Worm (Caenorhabditis elegans) whole organism, L1 larva: ENCODE data around the gene hpo-10.

Experiments used
- C16A3.4 ChIP-seq: fragments of 150-350 bp; optimal IDR thresholded peaks from 2 replicates; lab custom pipeline; 2014; ENCODE audit warnings: missing biosample characterization, missing genetic modification characterization
- aha-1 ChIP-seq: fragments of 150-350 bp; optimal IDR thresholded peaks from 2 replicates; lab custom pipeline; 2014; ENCODE audit warnings: missing biosample characterization, missing genetic modification characterization
- ama-1 ChIP-seq: fragments of 150-350 bp; optimal IDR thresholded peaks from 2 replicates; lab custom pipeline; 2014
- blmp-1 ChIP-seq: fragments of 150-350 bp; optimal IDR thresholded peaks from 2 replicates; lab custom pipeline; 2014; ENCODE audit warnings: missing biosample characterization, missing genetic modification characterization
- ceh-8 ChIP-seq: fragments of 200-800 bp; sonication (Bioruptor generic); optimal IDR thresholded peaks from 2 replicates; lab custom pipeline; 2018; ENCODE audit warnings: mild to moderate bottlenecking, missing genetic modification characterization, moderate library complexity, missing compliant biosample characterization
- ceh-82 ChIP-seq, 3 experiments: fragments of 150-350 bp in 1 of 3; sonication (generic microtip) in 2 of 3; optimal IDR thresholded peaks; 2 replicates each; lab custom pipeline; 2014 to 2017; ENCODE audit warnings: missing biosample characterization in 3 of 3, missing genetic modification characterization in 3 of 3
- ceh-88 ChIP-seq: fragments of 200-800 bp; sonication (Bioruptor generic); IDR thresholded peaks from 2 replicates; pipeline ENCODE4 v1.3.6; 2022; ENCODE audit warnings: missing genetic modification characterization, missing compliant biosample characterization
- ces-1 ChIP-seq: fragments of 150-350 bp; optimal IDR thresholded peaks from 2 replicates; lab custom pipeline; 2014; ENCODE audit warnings: missing biosample characterization, missing genetic modification reagents, missing genetic modification characterization
- dpl-1 ChIP-seq, 3 experiments: fragments of 150-350 bp in 2 of 3; sonication (generic microtip) in 1 of 3; optimal IDR thresholded peaks; 2 replicates each; lab custom pipeline; 2014 to 2017; ENCODE audit warnings: missing biosample characterization in 3 of 3, missing genetic modification characterization in 3 of 3, missing genetic modification reagents in 3 of 3
- dsc-1 ChIP-seq: sonication (generic microtip); optimal IDR thresholded peaks from 2 replicates; lab custom pipeline; 2016; ENCODE audit warnings: mild to moderate bottlenecking, missing genetic modification characterization, missing compliant biosample characterization
- efl-1 ChIP-seq, 4 experiments: fragments of 150-350 bp; optimal IDR thresholded peaks in 3 of 4; peaks in 1 of 4; 1 replicate in 1 of 4; 2 replicates in 3 of 4; lab custom pipeline; 2014; ENCODE audit warnings: missing biosample characterization in 2 of 4, missing genetic modification characterization in 2 of 4, missing genetic modification reagents in 2 of 4
- egl-13 ChIP-seq: sonication (generic microtip); optimal IDR thresholded peaks from 2 replicates; lab custom pipeline; 2016; ENCODE audit warnings: missing genotype, missing genetic modification reagents, missing genetic modification characterization, missing compliant biosample characterization
- egl-27 ChIP-seq, 2 experiments: fragments of 150-350 bp in 1 of 2; sonication (generic microtip); optimal IDR thresholded peaks; 3 replicates each; lab custom pipeline; 2017 to 2018; ENCODE audit warnings: missing biosample characterization in 2 of 2, missing genetic modification characterization in 2 of 2, missing genetic modification reagents in 2 of 2
- elt-2 ChIP-seq: sonication (generic microtip); optimal IDR thresholded peaks from 2 replicates; lab custom pipeline; 2016; ENCODE audit warnings: missing genetic modification characterization, mild to moderate bottlenecking, inconsistent platforms, missing compliant biosample characterization, missing genetic modification reagents
- elt-3 ChIP-seq, 6 experiments: fragments of 150-350 bp in 1 of 6; sonication (generic microtip); optimal IDR thresholded peaks; 2 replicates each; lab custom pipeline; 2017 to 2018; ENCODE audit warnings: missing biosample characterization in 6 of 6, missing genetic modification characterization in 6 of 6, inconsistent platforms in 1 of 6
- fkh-10 ChIP-seq: sonication (generic microtip); optimal IDR thresholded peaks from 2 replicates; lab custom pipeline; 2017; ENCODE audit warnings: missing biosample characterization, missing genetic modification reagents, missing genetic modification characterization
- fos-1 ChIP-seq: fragments of 150-350 bp; optimal IDR thresholded peaks from 2 replicates; lab custom pipeline; 2014; ENCODE audit warnings: missing biosample characterization, missing genetic modification characterization
- grh-1 ChIP-seq: fragments of 200-800 bp; sonication (Bioruptor generic); IDR thresholded peaks from 2 replicates; pipeline ENCODE4 v1.3.6; 2022; ENCODE audit warnings: missing genetic modification reagents, missing genetic modification characterization, missing compliant biosample characterization
- lin-13 ChIP-seq: fragments of 150-350 bp; optimal IDR thresholded peaks from 2 replicates; lab custom pipeline; 2014; ENCODE audit warnings: missing biosample characterization, missing genetic modification reagents, missing genetic modification characterization
- lin-14 ChIP-seq: fragments of 200-800 bp; sonication (Bioruptor generic); optimal IDR thresholded peaks from 2 replicates; lab custom pipeline; 2018; ENCODE audit warnings: mild to moderate bottlenecking, missing genetic modification characterization, moderate library complexity, missing compliant biosample characterization
- lir-3 ChIP-seq: sonication (generic microtip); optimal IDR thresholded peaks from 2 replicates; lab custom pipeline; 2016; ENCODE audit warnings: mild to moderate bottlenecking, missing genetic modification characterization, moderate library complexity, missing compliant biosample characterization; ENCODE audit not compliant: poor library complexity
- mdl-1 ChIP-seq, 2 experiments: fragments of 150-350 bp; optimal IDR thresholded peaks; 2 replicates each; lab custom pipeline; 2014 to 2017; ENCODE audit warnings: missing biosample characterization in 2 of 2, missing genetic modification characterization in 2 of 2, inconsistent platforms in 1 of 2
- mef-2 ChIP-seq: fragments of 150-350 bp; optimal IDR thresholded peaks from 2 replicates; lab custom pipeline; 2014; ENCODE audit warnings: missing biosample characterization, missing genetic modification characterization
- mep-1 ChIP-seq: fragments of 150-350 bp; optimal IDR thresholded peaks from 2 replicates; lab custom pipeline; 2014; ENCODE audit warnings: missing biosample characterization, missing genetic modification characterization
- nhr-19 ChIP-seq: fragments of 200-800 bp; sonication (Bioruptor generic); conservative IDR thresholded peaks from 2 replicates; pipeline ENCODE4 v1.3.6; 2022; ENCODE audit warnings: missing genetic modification characterization, missing compliant biosample characterization
- nhr-20 ChIP-seq: sonication (generic microtip); optimal IDR thresholded peaks from 2 replicates; lab custom pipeline; 2016; ENCODE audit warnings: mild to moderate bottlenecking, missing genetic modification characterization, missing compliant biosample characterization
- nhr-47 ChIP-seq: sonication (generic microtip); optimal IDR thresholded peaks from 2 replicates; lab custom pipeline; 2016; ENCODE audit warnings: mild to moderate bottlenecking, missing genetic modification characterization, moderate library complexity, missing compliant biosample characterization
- nhr-71 ChIP-seq: sonication (generic microtip); optimal IDR thresholded peaks from 2 replicates; lab custom pipeline; 2016; ENCODE audit warnings: mild to moderate bottlenecking, missing genetic modification characterization, moderate library complexity, missing compliant biosample characterization
- nhr-84 ChIP-seq: sonication (generic microtip); optimal IDR thresholded peaks from 2 replicates; lab custom pipeline; 2017; ENCODE audit warnings: missing biosample characterization, missing genetic modification characterization
- nhr-85 ChIP-seq: sonication (generic microtip); peaks from one replicate; lab custom pipeline; 2016; ENCODE audit warnings: missing genetic modification characterization, inconsistent platforms, missing compliant biosample characterization
- nhr-90 ChIP-seq: sonication (generic microtip); optimal IDR thresholded peaks from 2 replicates; lab custom pipeline; 2016; ENCODE audit warnings: mild to moderate bottlenecking, missing genetic modification characterization, missing compliant biosample characterization; ENCODE audit not compliant: poor library complexity
- rnt-1 ChIP-seq: sonication (generic microtip); optimal IDR thresholded peaks from 2 replicates; lab custom pipeline; 2016; ENCODE audit warnings: mild to moderate bottlenecking, missing genetic modification characterization, moderate library complexity, missing compliant biosample characterization
- sox-4 ChIP-seq: sonication (generic microtip); optimal IDR thresholded peaks from 2 replicates; lab custom pipeline; 2016; ENCODE audit warnings: missing genetic modification characterization, missing compliant biosample characterization
- swsn-7 ChIP-seq: sonication (generic microtip); optimal IDR thresholded peaks from 2 replicates; lab custom pipeline; 2016; ENCODE audit warnings: missing genetic modification characterization, missing compliant biosample characterization
- tbx-2 ChIP-seq: sonication (generic microtip); optimal IDR thresholded peaks from 2 replicates; lab custom pipeline; 2016; ENCODE audit warnings: missing genetic modification characterization, missing compliant biosample characterization
- unc-130 ChIP-seq: fragments of 150-350 bp; optimal IDR thresholded peaks from 2 replicates; lab custom pipeline; 2017; ENCODE audit warnings: missing biosample characterization, missing genetic modification characterization, inconsistent platforms
- unc-62 ChIP-seq: fragments of 150-350 bp; optimal IDR thresholded peaks from 2 replicates; lab custom pipeline; 2014; ENCODE audit warnings: missing biosample characterization, missing genetic modification reagents, missing genetic modification characterization
- unc-86 ChIP-seq: sonication (generic microtip); optimal IDR thresholded peaks from 2 replicates; lab custom pipeline; 2016; ENCODE audit warnings: missing genetic modification characterization, missing compliant biosample characterization
- unc-98 ChIP-seq: fragments of 200-800 bp; sonication (Bioruptor generic); IDR thresholded peaks from 2 replicates; pipeline ENCODE4 v1.3.6; 2022; ENCODE audit warnings: missing genetic modification characterization, missing compliant biosample characterization
- xbp-1 ChIP-seq: sonication (generic microtip); optimal IDR thresholded peaks from 2 replicates; lab custom pipeline; 2016; ENCODE audit warnings: missing genetic modification characterization, missing compliant biosample characterization
- zag-1 ChIP-seq: fragments of 150-350 bp; optimal IDR thresholded peaks from 2 replicates; lab custom pipeline; 2014; ENCODE audit warnings: missing biosample characterization, missing genetic modification characterization

Gene hpo-10

DNA sequence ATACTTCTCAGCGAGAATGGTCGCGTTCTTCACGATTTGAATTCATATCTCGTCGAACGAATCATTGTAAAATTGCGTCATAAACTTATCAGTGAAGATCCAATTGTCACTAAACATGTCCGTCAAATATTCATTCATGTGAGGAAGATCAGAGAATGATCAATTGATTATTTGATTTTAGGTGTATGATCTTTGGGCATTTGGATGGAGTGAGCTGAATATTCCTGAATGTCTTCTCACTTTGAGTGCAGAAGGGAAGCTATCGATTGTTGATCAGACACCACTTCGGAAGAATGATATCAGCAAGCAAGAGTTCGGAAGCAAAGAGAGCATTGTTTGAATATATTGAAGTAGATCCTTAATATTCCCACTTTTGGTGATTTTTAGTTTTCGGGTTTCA is 5.0 kb upstream of the hpo-10 start (continued):
- TF ChIP-seq unc-86 (no peak), swsn-7 (tag; lab: Kevin White, UChicago) (peak; percentile 11), nhr-71 (peak; percentile 83), unc-62 (GFP tag; lab: Kevin White, UChicago) (no peak), lin-13 (GFP tag; lab: Kevin White, UChicago) (peak; percentile 46), nhr-84 (tag; lab: Kevin White, UChicago) (no peak), C16A3.4 (tag; lab: Kevin White, UChicago) (peak; percentile 18), elt-2 (tag; lab: Kevin White, UChicago) (peak; percentile 13), dpl-1 (GFP tag; optimal IDR thresholded peaks at IDR 0.05; lab: Kevin White, UChicago) (peak in 1 of 3 experiments; percentile 31), fos-1 (no peak)

DNA sequence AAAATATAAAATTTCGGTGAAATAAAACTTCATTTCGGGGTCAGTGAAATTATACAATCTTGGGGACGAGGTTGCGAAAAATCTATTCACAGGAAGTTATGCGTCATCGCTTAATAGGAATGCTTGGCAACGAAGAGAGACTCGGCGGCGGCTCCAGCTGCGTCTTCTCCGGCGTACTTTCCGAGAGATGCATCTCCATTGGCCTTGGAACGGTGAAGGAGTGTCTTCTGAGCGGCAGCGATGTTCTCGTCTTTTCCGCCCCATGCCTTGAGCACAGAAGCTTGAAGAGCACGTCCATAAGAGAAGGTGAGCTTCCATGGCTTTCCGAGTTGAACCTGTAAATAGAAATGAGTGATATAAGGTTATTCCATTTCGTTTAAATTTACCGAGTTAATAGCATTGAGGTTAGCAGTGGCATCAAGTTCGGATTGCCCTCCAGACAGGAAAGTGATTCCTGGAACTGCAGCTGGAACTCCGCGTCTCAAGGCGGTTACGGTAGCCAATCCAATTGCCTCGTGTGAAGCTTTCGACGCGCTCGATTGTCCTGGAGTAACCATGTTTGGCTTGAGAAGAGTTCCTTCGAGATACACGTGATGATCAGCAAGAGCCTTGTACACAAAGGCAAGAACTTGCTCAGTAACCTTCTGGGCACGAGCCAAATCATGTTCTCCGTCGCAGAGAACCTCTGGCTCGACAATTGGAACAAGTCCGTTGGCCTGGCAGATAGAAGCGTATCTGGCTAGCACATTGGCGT is 4.4 kb upstream of the hpo-10 start:
- no peak for TF ChIP-seq unc-130 (tag; lab: Kevin White, UChicago)
- TF ChIP-seq rnt-1 (tag; lab: Kevin White, UChicago), result no peak
- no peak for TF ChIP-seq efl-1 (optimal IDR thresholded peaks at IDR 0.05; lab: Kevin White, UChicago)
- TF ChIP-seq efl-1 (GFP tag; optimal IDR thresholded peaks at IDR 0.05 in 1 of 2; lab: Kevin White, UChicago), result peak in 1 of 2 experiments; percentile 77
- peak; percentile 19 for TF ChIP-seq dsc-1
- no peak for TF ChIP-seq lir-3 (tag; lab: Kevin White, UChicago)

DNA sequence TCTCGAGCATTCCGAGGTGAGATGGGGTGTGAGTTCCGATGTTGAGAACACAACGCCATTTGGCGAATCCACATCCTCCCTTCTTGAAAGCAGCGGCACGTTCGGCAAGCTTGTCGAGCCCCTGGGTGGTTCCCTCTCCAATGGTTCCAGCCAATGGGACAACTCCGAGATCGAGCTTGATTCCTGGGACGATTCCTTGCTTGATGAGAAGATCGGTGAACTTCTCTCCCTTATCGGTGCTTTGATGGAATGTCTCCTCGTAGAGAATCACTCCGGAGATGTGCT is 3.9 kb upstream of the hpo-10 start:
- TF ChIP-seq elt-2 (tag; lab: Kevin White, UChicago), result no peak
- peak; percentile 36 for TF ChIP-seq nhr-85 (tag; lab: Kevin White, UChicago)
- no peak for TF ChIP-seq ceh-8
- no peak for TF ChIP-seq efl-1 (optimal IDR thresholded peaks at IDR 0.05; lab: Kevin White, UChicago)
- TF ChIP-seq efl-1 (GFP tag; optimal IDR thresholded peaks at IDR 0.05 in 1 of 2; lab: Kevin White, UChicago), result no peak
- no peak for TF ChIP-seq ceh-88 (GFP tag; lab: Robert Waterston, UW)
- TF ChIP-seq sox-4 (tag; lab: Kevin White, UChicago), result no peak
- TF ChIP-seq, all 84 proteins: peak for 1

DNA sequence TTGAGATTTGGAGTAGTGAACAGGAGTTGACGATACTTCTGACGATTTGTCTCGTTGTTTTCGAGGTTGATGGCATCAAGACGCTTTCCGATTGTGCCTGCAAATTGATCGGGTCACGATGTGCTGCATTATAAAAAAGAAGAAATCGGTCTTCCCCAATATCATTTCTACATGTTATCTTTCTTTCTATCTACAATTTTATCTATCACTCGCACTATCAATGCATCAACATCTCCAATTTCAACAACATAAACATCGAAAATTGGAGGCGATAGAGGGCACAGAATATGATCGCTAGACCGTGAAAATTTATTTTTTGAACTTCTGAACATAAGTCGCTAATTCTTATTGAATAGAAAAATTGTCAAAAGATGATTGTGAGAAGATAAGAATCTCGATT is 3.6 kb upstream of the hpo-10 start:
- TF ChIP-seq ces-1 (no peak), lin-14 (GFP tag; lab: Kevin White, UChicago) (no peak), elt-2 (tag; lab: Kevin White, UChicago) (peak; percentile 42), mef-2 (tag; lab: Kevin White, UChicago) (no peak), efl-1 (optimal IDR thresholded peaks at IDR 0.05; lab: Kevin White, UChicago) (no peak), efl-1 (GFP tag; optimal IDR thresholded peaks at IDR 0.05 in 1 of 2; lab: Kevin White, UChicago) (peak in 1 of 2 experiments; percentile 32), xbp-1 (no peak), egl-27 (tag; optimal IDR thresholded peaks at IDR 0.05; lab: Kevin White, UChicago) (no peak)

DNA sequence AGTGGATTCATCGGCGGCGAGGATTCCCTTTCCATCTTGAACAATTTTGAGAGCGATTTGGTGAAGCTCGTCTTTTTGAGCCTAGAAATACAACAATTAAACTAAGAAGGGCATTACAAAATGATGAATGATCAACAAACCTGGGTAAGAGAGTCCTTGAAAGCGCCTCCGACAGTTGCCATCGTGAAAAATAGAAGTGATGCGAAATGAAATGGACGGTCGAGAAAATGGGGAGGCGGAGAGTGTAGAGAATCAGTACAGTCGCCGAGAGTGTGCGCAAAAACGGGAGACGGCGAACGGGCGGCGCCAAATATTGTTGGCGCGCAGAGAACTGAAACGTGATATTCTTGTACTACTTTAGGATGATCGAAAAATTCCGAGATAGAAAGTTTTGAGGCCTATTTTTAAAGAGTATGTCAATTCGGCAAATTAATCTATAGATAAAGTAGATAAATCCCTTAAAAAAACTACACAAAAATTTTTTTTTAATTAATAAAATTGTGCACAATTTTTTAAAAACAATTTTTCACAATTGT is 3.1 kb upstream of the hpo-10 start, which contains the start of gene aldo-2:
Gene aldo-2, minus strand, starts transcription at position 486 of the 536 bp plus-strand sequence.
- TF ChIP-seq aha-1 (no peak), mdl-1 (tag; optimal IDR thresholded peaks at IDR 0.05; lab: Kevin White, UChicago) (peak in 1 of 2 experiments; percentile 40), nhr-85 (tag; lab: Kevin White, UChicago) (peak; percentile 84), nhr-20 (tag; lab: Kevin White, UChicago) (peak; percentile 31), xbp-1 (no peak), ceh-82 (tag; optimal IDR thresholded peaks at IDR 0.05; lab: Kevin White, UChicago) (peak in 1 of 3 experiments; percentile 4), egl-13 (tag; lab: Kevin White, UChicago) (no peak), lin-13 (GFP tag; lab: Kevin White, UChicago) (no peak), lin-14 (GFP tag; lab: Kevin White, UChicago) (peak; percentile 76), tbx-2 (tag; lab: Kevin White, UChicago) (peak; percentile 22), nhr-47 (tag; lab: Kevin White, UChicago) (peak; percentile 15), zag-1 (tag; lab: Kevin White, UChicago) (no peak), efl-1 (optimal IDR thresholded peaks at IDR 0.05; lab: Kevin White, UChicago) (peak; percentile 22 to 30), efl-1 (GFP tag; optimal IDR thresholded peaks at IDR 0.05 in 1 of 2; lab: Kevin White, UChicago) (peak in 1 of 2 experiments; percentile 92), elt-3 (tag; optimal IDR thresholded peaks at IDR 0.05; lab: Kevin White, UChicago) (peak in 1 of 6 experiments; percentile 30), grh-1 (0 out of 2 replicates have a peak, but pooled peaks have one; percentile 5), blmp-1 (tag; lab: Kevin White, UChicago) (peak; percentile 64), fkh-10 (GFP tag; lab: Kevin White, UChicago) (no peak), sox-4 (tag; lab: Kevin White, UChicago) (no peak), ama-1 (lab: Kevin White, UChicago) (peak; percentile 56), nhr-71 (peak; percentile 11), unc-98 (GFP tag; lab: Robert Waterston, UW) (no peak), nhr-19 (GFP tag; lab: Robert Waterston, UW) (peak; percentile 6; the same call in 1 of the 2 replicates), mep-1 (tag; lab: Kevin White, UChicago) (peak; percentile 14), nhr-90 (tag; lab: Kevin White, UChicago) (peak; percentile 54)
